Fruit fly (Drosophila melanogaster) whole organism, embryonic: ENCODE data around the gene Oseg2.

Experiments
- CG11398 ChIP-seq: fragments of 200-800 bp; sonication (Bioruptor generic); optimal IDR thresholded peaks from 2 replicates; lab custom pipeline; 2016; ENCODE audit warnings: missing biosample characterization, missing genetic modification characterization
- CG11560 ChIP-seq: fragments of 200-800 bp; sonication (Bioruptor generic); IDR thresholded peaks from 3 replicates; pipeline ENCODE4 v1.3.6; 2022; ENCODE audit warnings: missing biosample characterization, missing genetic modification characterization
- CG12769 ChIP-seq: fragments of 200-800 bp; sonication (Bioruptor generic); optimal IDR thresholded peaks from 2 replicates; lab custom pipeline; 2019; ENCODE audit warnings: missing biosample characterization, mild to moderate bottlenecking, missing genetic modification characterization, moderate library complexity
- CG13894 ChIP-seq: fragments of 200-800 bp; sonication (Bioruptor generic); optimal IDR thresholded peaks from 3 replicates; lab custom pipeline; 2018; ENCODE audit warnings: missing biosample characterization, mild to moderate bottlenecking, missing genetic modification characterization, moderate library complexity
- CG14965 ChIP-seq: fragments of 200-800 bp; sonication (Bioruptor generic); optimal IDR thresholded peaks from 2 replicates; lab custom pipeline; 2016; ENCODE audit warnings: missing biosample characterization, missing genetic modification characterization, borderline replicate concordance
- CG16813 ChIP-seq: fragments of 200-800 bp; sonication (Bioruptor generic); IDR thresholded peaks from 3 replicates; pipeline ENCODE4 v1.3.6; 2022; ENCODE audit warnings: missing biosample characterization, missing genetic modification characterization; ENCODE audit not compliant: partially characterized antibody
- CG17612 ChIP-seq: fragments of 200-800 bp; sonication (Bioruptor generic); IDR thresholded peaks from 2 replicates; pipeline ENCODE4 v1.3.6; 2022; ENCODE audit warnings: missing biosample characterization, missing genetic modification characterization
- CG18262 ChIP-seq: fragments of 200-800 bp; optimal IDR thresholded peaks from 3 replicates; lab custom pipeline; 2019; ENCODE audit warnings: missing biosample characterization, mild to moderate bottlenecking, missing genetic modification characterization, moderate library complexity
- CG2120 ChIP-seq: fragments of 200-800 bp; sonication (Bioruptor generic); optimal IDR thresholded peaks from 3 replicates; lab custom pipeline; 2016; ENCODE audit warnings: missing biosample characterization, missing genetic modification characterization
- CG2875 ChIP-seq: fragments of 200-800 bp; sonication (Bioruptor generic); optimal IDR thresholded peaks from 2 replicates; lab custom pipeline; 2017; ENCODE audit warnings: missing biosample characterization, mild to moderate bottlenecking, missing genetic modification characterization, missing genetic modification reagents
- CG2889 ChIP-seq: fragments of 200-800 bp; sonication (Bioruptor generic); IDR thresholded peaks from 3 replicates; pipeline ENCODE4 v1.3.6; 2022; ENCODE audit warnings: missing biosample characterization, missing genetic modification characterization
- CG31365 ChIP-seq: fragments of 200-800 bp; sonication (Bioruptor generic); optimal IDR thresholded peaks from 2 replicates; lab custom pipeline; 2018; ENCODE audit warnings: missing biosample characterization, mild to moderate bottlenecking, missing genetic modification characterization
- CG3838 ChIP-seq: fragments of 200-800 bp; sonication (Bioruptor generic); optimal IDR thresholded peaks from 3 replicates; lab custom pipeline; 2016; ENCODE audit warnings: missing biosample characterization, missing genetic modification characterization
- CG43689 ChIP-seq: fragments of 200-800 bp; sonication (Bioruptor generic); IDR thresholded peaks from 2 replicates; pipeline ENCODE4 v1.3.6; 2022; ENCODE audit warnings: missing biosample characterization, missing genetic modification characterization
- CG4854 ChIP-seq: fragments of 200-800 bp; sonication (Bioruptor generic); optimal IDR thresholded peaks from 2 replicates; lab custom pipeline; 2016; ENCODE audit warnings: missing biosample characterization, missing genetic modification characterization, inconsistent platforms
- CG6254 ChIP-seq: fragments of 200-800 bp; sonication (Bioruptor generic); optimal IDR thresholded peaks from 3 replicates; lab custom pipeline; 2017; ENCODE audit warnings: mild to moderate bottlenecking, missing biosample characterization, missing genetic modification reagents, missing genetic modification characterization
- CG6689 ChIP-seq: fragments of 200-800 bp; sonication (Bioruptor generic); IDR thresholded peaks from 2 replicates; pipeline ENCODE4 v1.3.6; 2022; ENCODE audit warnings: missing biosample characterization, missing genetic modification characterization
- CG8924 ChIP-seq: fragments of 200-800 bp; optimal IDR thresholded peaks from 3 replicates; lab custom pipeline; 2019; ENCODE audit warnings: missing biosample characterization, mild to moderate bottlenecking, missing genetic modification characterization, moderate library complexity
- CoRest ChIP-seq: fragments of 200-800 bp; sonication (Bioruptor generic); optimal IDR thresholded peaks from 3 replicates; lab custom pipeline; 2018; ENCODE audit warnings: missing biosample characterization, mild to moderate bottlenecking, missing genetic modification characterization, moderate library complexity
- D ChIP-seq, 2 experiments: fragments of 200-800 bp in 1 of 2; fragments of >200 bp in 1 of 2; sonication (Bioruptor generic) in 1 of 2; optimal IDR thresholded peaks; 2 replicates in 1 of 2; 3 replicates in 1 of 2; lab custom pipeline; 2017; ENCODE audit warnings: mild to moderate bottlenecking in 1 of 2, missing biosample characterization in 1 of 2, missing genetic modification characterization in 1 of 2, missing genetic modification reagents in 1 of 2
- Dek ChIP-seq: fragments of 200-800 bp; sonication (Bioruptor generic); optimal IDR thresholded peaks from 3 replicates; lab custom pipeline; 2019; ENCODE audit warnings: missing biosample characterization, mild to moderate bottlenecking, missing genetic modification characterization, moderate library complexity
- Dip3 ChIP-seq: fragments of 200-800 bp; sonication (Bioruptor generic); optimal IDR thresholded peaks from 3 replicates; lab custom pipeline; 2016; ENCODE audit warnings: missing biosample characterization, missing genetic modification characterization
- Doc2 ChIP-seq: fragments of 200-800 bp; sonication (Bioruptor generic); IDR thresholded peaks from 2 replicates; pipeline ENCODE4 v1.3.6; 2022; ENCODE audit warnings: missing biosample characterization, missing genetic modification characterization
- ERR ChIP-seq: fragments of 200-800 bp; sonication (Bioruptor generic); optimal IDR thresholded peaks from 2 replicates; lab custom pipeline; 2016; ENCODE audit warnings: missing biosample characterization, missing genetic modification characterization
- Elba2 ChIP-seq: fragments of 200-800 bp; sonication (Bioruptor generic); optimal IDR thresholded peaks from 3 replicates; lab custom pipeline; 2016; ENCODE audit warnings: missing biosample characterization, missing genetic modification characterization
- Hmr ChIP-seq: fragments of 200-800 bp; sonication (Bioruptor generic); optimal IDR thresholded peaks from 3 replicates; lab custom pipeline; 2017; ENCODE audit warnings: mild to moderate bottlenecking, missing biosample characterization, missing genetic modification reagents, missing genetic modification characterization
- Hr3 ChIP-seq: fragments of 200-800 bp; sonication (Bioruptor generic); optimal IDR thresholded peaks from 3 replicates; lab custom pipeline; 2016; ENCODE audit warnings: missing biosample characterization, missing genetic modification characterization
- Mad ChIP-seq: fragments of 200-800 bp; sonication (Bioruptor generic); optimal IDR thresholded peaks from 2 replicates; lab custom pipeline; 2016; ENCODE audit warnings: missing biosample characterization, missing genetic modification characterization
- Mrtf ChIP-seq: fragments of 200-800 bp; sonication (Bioruptor generic); IDR thresholded peaks from 3 replicates; pipeline ENCODE4 v1.3.6; 2022; ENCODE audit warnings: missing biosample characterization, missing genetic modification characterization
- TFAM ChIP-seq: fragments of 200-800 bp; sonication (Bioruptor generic); optimal IDR thresholded peaks from 2 replicates; lab custom pipeline; 2017; ENCODE audit warnings: missing biosample characterization, missing genetic modification characterization, inconsistent platforms
- bigmax ChIP-seq: fragments of 200-800 bp; sonication (Bioruptor generic); optimal IDR thresholded peaks from 2 replicates; lab custom pipeline; 2018; ENCODE audit warnings: missing biosample characterization, mild to moderate bottlenecking, missing genetic modification characterization
- bsh ChIP-seq, 2 experiments: fragments of 200-800 bp; sonication (Bioruptor generic); optimal IDR thresholded peaks; 2 replicates each; lab custom pipeline; 2017 to 2018; ENCODE audit warnings: mild to moderate bottlenecking in 2 of 2, missing biosample characterization in 2 of 2, missing genetic modification characterization in 2 of 2, moderate library complexity in 1 of 2
- cato ChIP-seq: fragments of 200-800 bp; sonication (Bioruptor generic); optimal IDR thresholded peaks from 2 replicates; lab custom pipeline; 2016; ENCODE audit warnings: missing biosample characterization, missing genetic modification characterization, borderline replicate concordance
- caup ChIP-seq: fragments of 200-800 bp; sonication (Bioruptor generic); optimal IDR thresholded peaks from 3 replicates; lab custom pipeline; 2017; ENCODE audit warnings: missing biosample characterization, mild to moderate bottlenecking, missing genetic modification characterization, moderate library complexity; ENCODE audit not compliant: severe bottlenecking
- ci ChIP-seq: fragments of 200-800 bp; sonication (Bioruptor generic); IDR thresholded peaks from 3 replicates; pipeline ENCODE4 v1.3.6; 2022; ENCODE audit warnings: missing biosample characterization, missing genetic modification characterization
- crc ChIP-seq: fragments of 200-800 bp; sonication (Bioruptor generic); optimal IDR thresholded peaks from 2 replicates; lab custom pipeline; 2016; ENCODE audit warnings: missing biosample characterization, missing genetic modification characterization
- ewg ChIP-seq: fragments of 200-800 bp; sonication (Bioruptor generic); optimal IDR thresholded peaks from 3 replicates; lab custom pipeline; 2017; ENCODE audit warnings: mild to moderate bottlenecking, missing biosample characterization, missing genetic modification reagents, missing genetic modification characterization
- fu2 ChIP-seq: fragments of 200-800 bp; sonication (Bioruptor generic); optimal IDR thresholded peaks from 2 replicates; lab custom pipeline; 2016; ENCODE audit warnings: missing biosample characterization, missing genetic modification characterization
- grn ChIP-seq: fragments of 200-800 bp; sonication (Bioruptor generic); optimal IDR thresholded peaks from 3 replicates; lab custom pipeline; 2017; ENCODE audit warnings: missing biosample characterization, missing genetic modification characterization
- lmd ChIP-seq: fragments of 200-800 bp; sonication (Bioruptor generic); IDR thresholded peaks from 2 replicates; pipeline ENCODE4 v1.3.6; 2022; ENCODE audit warnings: missing biosample characterization, missing genetic modification characterization
- nerfin-1 ChIP-seq: fragments of 200-800 bp; sonication (Bioruptor generic); optimal IDR thresholded peaks from 3 replicates; lab custom pipeline; 2019; ENCODE audit warnings: missing biosample characterization, mild to moderate bottlenecking, missing genetic modification characterization, moderate library complexity
- p53 ChIP-seq: fragments of 200-800 bp; sonication (Bioruptor generic); optimal IDR thresholded peaks from 2 replicates; lab custom pipeline; 2016; ENCODE audit warnings: missing biosample characterization, missing genetic modification characterization
- pho ChIP-seq: fragments of 200-800 bp; sonication (Bioruptor generic); optimal IDR thresholded peaks from 2 replicates; lab custom pipeline; 2016; ENCODE audit warnings: missing biosample characterization, missing genetic modification characterization
- run ChIP-seq: fragments of 200-800 bp; sonication (Bioruptor generic); optimal IDR thresholded peaks from 3 replicates; lab custom pipeline; 2018; ENCODE audit warnings: missing biosample characterization, mild to moderate bottlenecking, missing genetic modification characterization
- sc ChIP-seq, 3 experiments: fragments of >200 bp in 2 of 3; fragments of 200-800 bp in 1 of 3; sonication (Bioruptor generic) in 1 of 3; optimal IDR thresholded peaks; 2 replicates in 2 of 3; 3 replicates in 1 of 3; lab custom pipeline; 2017; ENCODE audit warnings: mild to moderate bottlenecking in 1 of 3, missing biosample characterization in 1 of 3, missing genetic modification characterization in 1 of 3, missing genetic modification reagents in 1 of 3
- schlank ChIP-seq: fragments of 200-800 bp; sonication (Bioruptor generic); optimal IDR thresholded peaks from 2 replicates; lab custom pipeline; 2018; ENCODE audit warnings: missing biosample characterization, mild to moderate bottlenecking, missing genetic modification characterization
- sim ChIP-seq: fragments of 200-800 bp; sonication (Bioruptor generic); IDR thresholded peaks from 2 replicates; pipeline ENCODE4 v1.3.6; 2022; ENCODE audit warnings: missing biosample characterization, missing genetic modification characterization
- unc-4 ChIP-seq: fragments of 200-800 bp; sonication (Bioruptor generic); IDR thresholded peaks from 2 replicates; pipeline ENCODE4 v1.3.6; 2022; ENCODE audit warnings: missing biosample characterization, missing genetic modification characterization; ENCODE audit not compliant: partially characterized antibody
- z ChIP-seq: fragments of 200-800 bp; sonication (Bioruptor generic); IDR thresholded peaks from 3 replicates; pipeline ENCODE4 v1.3.6; 2022; ENCODE audit warnings: missing biosample characterization, missing genetic modification characterization

The Oseg2 gene

dm6 chr3L:2253962-2254662 lies 24.7 kb downstream of the Oseg2 start (continued):
- TF ChIP-seq CG8924 (no peak), ewg (GFP tag; lab: Kevin White, UChicago) (no peak), CG13894 (tag; lab: Kevin White, UChicago) (no peak), fu2 (GFP tag; lab: Kevin White, UChicago) (no peak), CG16813 (GFP tag; lab: Robert Waterston, UW) (no peak), Doc2 (GFP tag; lab: Robert Waterston, UW) (no peak), crc (no peak), CoRest (tag; lab: Kevin White, UChicago) (no peak), schlank (tag; lab: Kevin White, UChicago) (peak; percentile 8), bigmax (no peak), lmd (GFP tag; lab: Robert Waterston, UW) (0 out of 2 replicates have a peak, but pooled peaks have one; percentile 7), CG4854 (GFP tag; lab: Kevin White, UChicago) (no peak), z (GFP tag; lab: Robert Waterston, UW) (no peak), Hr3 (GFP tag; lab: Kevin White, UChicago) (no peak), CG6689 (no peak), CG11398 (GFP tag; lab: Kevin White, UChicago) (no peak), sc (optimal IDR thresholded peaks at IDR 0.05; lab: Kevin White, UChicago) (no peak), sc (GFP tag; optimal IDR thresholded peaks at IDR 0.05; lab: Kevin White, UChicago) (no peak), run (tag; lab: Kevin White, UChicago) (no peak), sim (GFP tag; lab: Robert Waterston, UW) (no peak), CG2120 (GFP tag; lab: Kevin White, UChicago) (no peak), Mad (no peak), Dek (tag; lab: Kevin White, UChicago) (no peak), CG18262 (tag; lab: Kevin White, UChicago) (no peak), pho (no peak), nerfin-1 (tag; lab: Kevin White, UChicago) (no peak), unc-4 (GFP tag; lab: Robert Waterston, UW) (no peak), cato (GFP tag; lab: Kevin White, UChicago) (no peak), CG43689 (GFP tag; lab: Robert Waterston, UW) (no peak), grn (GFP tag; lab: Kevin White, UChicago) (peak; percentile 24), CG11560 (no peak), caup (GFP tag; lab: Kevin White, UChicago) (peak; percentile 34), Mrtf (GFP tag; lab: Robert Waterston, UW) (no peak), CG3838 (GFP tag; lab: Kevin White, UChicago) (no peak), CG6254 (GFP tag; lab: Kevin White, UChicago) (no peak), CG2889 (GFP tag; lab: Robert Waterston, UW) (no peak), bsh (GFP tag; optimal IDR thresholded peaks at IDR 0.05; lab: Kevin White, UChicago) (no peak), CG17612 (GFP tag; lab: Robert Waterston, UW) (no peak), ERR (GFP tag; lab: Kevin White, UChicago) (no peak), TFAM (no peak), CG2875 (GFP tag; lab: Kevin White, UChicago) (no peak), CG12769 (tag; lab: Kevin White, UChicago) (no peak), ci (GFP tag; lab: Robert Waterston, UW) (peak; percentile 25; the same call in 1 of the 3 replicates), Elba2 (no peak), CG31365 (tag; lab: Kevin White, UChicago) (no peak), CG14965 (GFP tag; lab: Kevin White, UChicago) (no peak), p53 (GFP tag; lab: Kevin White, UChicago) (no peak), D (optimal IDR thresholded peaks at IDR 0.05; lab: Kevin White, UChicago) (no peak), D (GFP tag; optimal IDR thresholded peaks at IDR 0.05; lab: Kevin White, UChicago) (no peak), Dip3 (GFP tag; lab: Kevin White, UChicago) (no peak), Hmr (GFP tag; lab: Kevin White, UChicago) (peak; percentile 60)
